Fruit fly (Drosophila melanogaster) whole organism, embryonic: ENCODE results near the gene CG15528.

Source experiments
- B-H2 ChIP-seq: fragments of 200-800 bp; sonication (Bioruptor generic); optimal IDR thresholded peaks from 2 replicates; lab custom pipeline; 2018; ENCODE audit warnings: missing biosample characterization, mild to moderate bottlenecking, missing genetic modification characterization
- CG10209 ChIP-seq: fragments of 200-800 bp; sonication (Bioruptor generic); optimal IDR thresholded peaks from 3 replicates; lab custom pipeline; 2017; ENCODE audit warnings: missing biosample characterization, mild to moderate bottlenecking, missing genetic modification characterization, missing genetic modification reagents
- CG10321 ChIP-seq: fragments of 200-800 bp; sonication (Bioruptor generic); IDR thresholded peaks from 2 replicates; pipeline ENCODE4 v1.3.6; 2022; ENCODE audit warnings: missing biosample characterization, missing genetic modification characterization
- CG12236 ChIP-seq: fragments of 200-800 bp; sonication (Bioruptor generic); optimal IDR thresholded peaks from 2 replicates; lab custom pipeline; 2016; ENCODE audit warnings: missing biosample characterization, missing genetic modification characterization
- CG12299 ChIP-seq: fragments of 200-800 bp; sonication (Bioruptor generic); optimal IDR thresholded peaks from 2 replicates; lab custom pipeline; 2018; ENCODE audit warnings: missing biosample characterization, mild to moderate bottlenecking, missing genetic modification characterization
- CG13894 ChIP-seq: fragments of 200-800 bp; sonication (Bioruptor generic); optimal IDR thresholded peaks from 3 replicates; lab custom pipeline; 2018; ENCODE audit warnings: missing biosample characterization, mild to moderate bottlenecking, missing genetic modification characterization, moderate library complexity
- CG1792 ChIP-seq: fragments of 200-800 bp; sonication (Bioruptor generic); optimal IDR thresholded peaks from 2 replicates; lab custom pipeline; 2016; ENCODE audit warnings: missing biosample characterization, missing genetic modification characterization
- CG30403 ChIP-seq: fragments of 200-800 bp; sonication (Bioruptor generic); optimal IDR thresholded peaks from 3 replicates; lab custom pipeline; 2016; ENCODE audit warnings: missing biosample characterization, missing genetic modification characterization
- CG3407 ChIP-seq: fragments of 200-800 bp; sonication (Bioruptor generic); optimal IDR thresholded peaks from 2 replicates; lab custom pipeline; 2018; ENCODE audit warnings: missing biosample characterization, mild to moderate bottlenecking, missing genetic modification characterization
- CG3726 ChIP-seq: fragments of 200-800 bp; sonication (Bioruptor generic); IDR thresholded peaks from 3 replicates; pipeline ENCODE4, ENCODE4 v1.3.6; 2022; ENCODE audit warnings: missing biosample characterization, missing genetic modification characterization
- CG43689 ChIP-seq: fragments of 200-800 bp; sonication (Bioruptor generic); IDR thresholded peaks from 2 replicates; pipeline ENCODE4 v1.3.6; 2022; ENCODE audit warnings: missing biosample characterization, missing genetic modification characterization
- CG4820 ChIP-seq: fragments of 200-800 bp; sonication (Bioruptor generic); optimal IDR thresholded peaks from 3 replicates; lab custom pipeline; 2016; ENCODE audit warnings: missing biosample characterization, missing genetic modification characterization
- CG6654 ChIP-seq: fragments of 200-800 bp; sonication (Bioruptor generic); optimal IDR thresholded peaks from 2 replicates; lab custom pipeline; 2017; ENCODE audit warnings: missing biosample characterization, mild to moderate bottlenecking, missing genetic modification characterization
- CG6765 ChIP-seq: fragments of 200-800 bp; sonication (Bioruptor generic); optimal IDR thresholded peaks from 3 replicates; lab custom pipeline; 2017; ENCODE audit warnings: missing biosample characterization, mild to moderate bottlenecking, missing genetic modification characterization
- CG6854 ChIP-seq: fragments of 200-800 bp; sonication (Bioruptor generic); optimal IDR thresholded peaks from 3 replicates; lab custom pipeline; 2017; ENCODE audit warnings: missing biosample characterization, mild to moderate bottlenecking, missing genetic modification characterization
- CG7928 ChIP-seq: fragments of 200-800 bp; sonication (Bioruptor generic); optimal IDR thresholded peaks from 2 replicates; lab custom pipeline; 2017; ENCODE audit warnings: missing biosample characterization, mild to moderate bottlenecking, missing genetic modification characterization
- CG7987 ChIP-seq: fragments of 200-800 bp; sonication (Bioruptor generic); optimal IDR thresholded peaks from 2 replicates; lab custom pipeline; 2018; ENCODE audit warnings: missing biosample characterization, mild to moderate bottlenecking, missing genetic modification characterization, moderate library complexity
- CG9797 ChIP-seq: fragments of 200-800 bp; sonication (Bioruptor generic); optimal IDR thresholded peaks from 3 replicates; lab custom pipeline; 2018; ENCODE audit warnings: missing biosample characterization, mild to moderate bottlenecking, missing genetic modification characterization
- CoRest ChIP-seq: fragments of 200-800 bp; sonication (Bioruptor generic); optimal IDR thresholded peaks from 3 replicates; lab custom pipeline; 2018; ENCODE audit warnings: missing biosample characterization, mild to moderate bottlenecking, missing genetic modification characterization, moderate library complexity
- Dad ChIP-seq: fragments of 200-800 bp; sonication (Bioruptor generic); optimal IDR thresholded peaks from 3 replicates; lab custom pipeline; 2016; ENCODE audit warnings: missing biosample characterization, missing genetic modification characterization
- Dfd ChIP-seq, 2 experiments: fragments of >200 bp; optimal IDR thresholded peaks; 2 replicates each; lab custom pipeline; 2017; ENCODE audit warnings: missing biosample characterization in 2 of 2, missing genetic modification characterization in 2 of 2
- Dref ChIP-seq: fragments of 200-800 bp; sonication (Bioruptor generic); IDR thresholded peaks from 2 replicates; pipeline ENCODE4 v1.3.6; 2022; ENCODE audit warnings: missing biosample characterization, missing genetic modification characterization
- H2.0 ChIP-seq: fragments of 200-800 bp; sonication (Bioruptor generic); IDR thresholded peaks from 2 replicates; pipeline ENCODE4 v1.3.6; 2022; ENCODE audit warnings: missing biosample characterization, missing genetic modification characterization
- Hmr ChIP-seq: fragments of 200-800 bp; sonication (Bioruptor generic); optimal IDR thresholded peaks from 3 replicates; lab custom pipeline; 2017; ENCODE audit warnings: mild to moderate bottlenecking, missing biosample characterization, missing genetic modification reagents, missing genetic modification characterization
- Hsf ChIP-seq: fragments of 200-800 bp; sonication (Bioruptor generic); optimal IDR thresholded peaks from 3 replicates; lab custom pipeline; 2016; ENCODE audit warnings: missing biosample characterization, missing genetic modification characterization
- Med ChIP-seq: fragments of 200-800 bp; sonication (Bioruptor generic); peaks from one replicate; lab custom pipeline; 2016; ENCODE audit warnings: missing biosample characterization, missing genetic modification characterization, mild to moderate bottlenecking, inconsistent platforms, moderate library complexity
- Trl ChIP-seq, 3 experiments: fragments of >200 bp in 2 of 3; fragments of 200-800 bp in 1 of 3; sonication (Bioruptor generic) in 1 of 3; optimal IDR thresholded peaks; 2 replicates in 1 of 3; 3 replicates in 2 of 3; lab custom pipeline; 2016 to 2017; ENCODE audit warnings: missing biosample characterization in 1 of 3, missing genetic modification characterization in 1 of 3
- Usf ChIP-seq: fragments of 200-800 bp; sonication (Bioruptor generic); optimal IDR thresholded peaks from 2 replicates; lab custom pipeline; 2017; ENCODE audit warnings: missing genotype, missing biosample characterization, missing genetic modification characterization
- corto ChIP-seq: fragments of 200-800 bp; sonication (Bioruptor generic); optimal IDR thresholded peaks from 2 replicates; lab custom pipeline; 2016; ENCODE audit warnings: missing biosample characterization, mild to moderate bottlenecking, missing genetic modification characterization, moderate library complexity
- croc ChIP-seq: fragments of 200-800 bp; sonication (Bioruptor generic); conservative IDR thresholded peaks from 3 replicates; pipeline ENCODE4 v1.3.6; 2022; ENCODE audit warnings: missing biosample characterization, missing genetic modification characterization
- exex ChIP-seq: fragments of 200-800 bp; sonication (Bioruptor generic); optimal IDR thresholded peaks from 4 replicates; lab custom pipeline; 2018; ENCODE audit warnings: missing biosample characterization, mild to moderate bottlenecking, missing genetic modification characterization, moderate library complexity
- fd96Cb ChIP-seq: fragments of 200-800 bp; sonication (Bioruptor generic); optimal IDR thresholded peaks from 2 replicates; lab custom pipeline; 2018; ENCODE audit warnings: missing biosample characterization, mild to moderate bottlenecking, missing genetic modification characterization, moderate library complexity
- gsb ChIP-seq: fragments of 200-800 bp; sonication (Bioruptor generic); IDR thresholded peaks from 2 replicates; pipeline ENCODE4 v1.3.6; 2022; ENCODE audit warnings: missing biosample characterization, missing genetic modification characterization
- hb ChIP-seq: fragments of 200-800 bp; sonication (Bioruptor generic); IDR thresholded peaks from 3 replicates; pipeline ENCODE4 v1.3.6; 2022; ENCODE audit warnings: missing biosample characterization, missing genetic modification characterization; ENCODE audit not compliant: partially characterized antibody
- ind ChIP-seq: fragments of 200-800 bp; sonication (Bioruptor generic); optimal IDR thresholded peaks from 3 replicates; lab custom pipeline; 2016; ENCODE audit warnings: missing biosample characterization, missing genetic modification characterization
- klu ChIP-seq: fragments of 200-800 bp; sonication (Bioruptor generic); IDR thresholded peaks from 2 replicates; pipeline ENCODE4 v1.3.6; 2022; ENCODE audit warnings: missing biosample characterization, missing genetic modification characterization
- lmd ChIP-seq: fragments of 200-800 bp; sonication (Bioruptor generic); IDR thresholded peaks from 2 replicates; pipeline ENCODE4 v1.3.6; 2022; ENCODE audit warnings: missing biosample characterization, missing genetic modification characterization
- prd ChIP-seq, 3 experiments: fragments of >200 bp in 2 of 3; fragments of 200-800 bp in 1 of 3; sonication (Bioruptor generic) in 1 of 3; optimal IDR thresholded peaks in 2 of 3; IDR thresholded peaks in 1 of 3; 2 replicates in 2 of 3; 3 replicates in 1 of 3; pipeline versions ENCODE4 v1.3.6 to Lab custom; 2017 to 2022; ENCODE audit warnings: missing biosample characterization in 1 of 3, missing genetic modification characterization in 1 of 3
- pros ChIP-seq: fragments of 200-800 bp; sonication (Bioruptor generic); optimal IDR thresholded peaks from 3 replicates; lab custom pipeline; 2019; ENCODE audit warnings: missing biosample characterization, mild to moderate bottlenecking, missing genetic modification characterization, moderate library complexity
- pum ChIP-seq: fragments of 200-800 bp; sonication (Bioruptor generic); optimal IDR thresholded peaks from 2 replicates; lab custom pipeline; 2016; ENCODE audit warnings: missing biosample characterization, missing genetic modification characterization
- pzg ChIP-seq: fragments of 200-800 bp; sonication (Bioruptor generic); optimal IDR thresholded peaks from 3 replicates; lab custom pipeline; 2018; ENCODE audit warnings: missing biosample characterization, mild to moderate bottlenecking, missing genetic modification characterization, moderate library complexity
- rib ChIP-seq: fragments of 200-800 bp; sonication (Bioruptor generic); IDR thresholded peaks from 2 replicates; pipeline ENCODE4 v1.3.6; 2022; ENCODE audit warnings: missing biosample characterization, missing genetic modification characterization
- sc ChIP-seq, 3 experiments: fragments of >200 bp in 2 of 3; fragments of 200-800 bp in 1 of 3; sonication (Bioruptor generic) in 1 of 3; optimal IDR thresholded peaks; 2 replicates in 2 of 3; 3 replicates in 1 of 3; lab custom pipeline; 2017; ENCODE audit warnings: mild to moderate bottlenecking in 1 of 3, missing biosample characterization in 1 of 3, missing genetic modification characterization in 1 of 3, missing genetic modification reagents in 1 of 3
- slou ChIP-seq: fragments of 200-800 bp; sonication (Bioruptor generic); optimal IDR thresholded peaks from 3 replicates; lab custom pipeline; 2016; ENCODE audit warnings: missing biosample characterization, missing genetic modification characterization
- slp2 ChIP-seq: fragments of 200-800 bp; sonication (Bioruptor generic); optimal IDR thresholded peaks from 2 replicates; lab custom pipeline; 2016; ENCODE audit warnings: missing biosample characterization, missing genetic modification characterization
- sqz ChIP-seq: fragments of 200-800 bp; sonication (Bioruptor generic); optimal IDR thresholded peaks from 3 replicates; lab custom pipeline; 2018; ENCODE audit warnings: missing biosample characterization, mild to moderate bottlenecking, missing genetic modification characterization
- tgo ChIP-seq: fragments of 200-800 bp; sonication (Bioruptor generic); IDR thresholded peaks from 3 replicates; pipeline ENCODE4 v1.3.6; 2022; ENCODE audit warnings: missing biosample characterization, missing genetic modification characterization
- trh ChIP-seq: fragments of 200-800 bp; sonication (Bioruptor generic); optimal IDR thresholded peaks from 2 replicates; lab custom pipeline; 2016; ENCODE audit warnings: missing biosample characterization, missing genetic modification characterization
- usp ChIP-seq: fragments of >200 bp; optimal IDR thresholded peaks from 2 replicates; lab custom pipeline; 2017; ENCODE audit warnings: missing biosample characterization, missing genetic modification characterization
- yki ChIP-seq: fragments of >200 bp; optimal IDR thresholded peaks from 3 replicates; lab custom pipeline; 2018

Gene CG15528

DNA sequence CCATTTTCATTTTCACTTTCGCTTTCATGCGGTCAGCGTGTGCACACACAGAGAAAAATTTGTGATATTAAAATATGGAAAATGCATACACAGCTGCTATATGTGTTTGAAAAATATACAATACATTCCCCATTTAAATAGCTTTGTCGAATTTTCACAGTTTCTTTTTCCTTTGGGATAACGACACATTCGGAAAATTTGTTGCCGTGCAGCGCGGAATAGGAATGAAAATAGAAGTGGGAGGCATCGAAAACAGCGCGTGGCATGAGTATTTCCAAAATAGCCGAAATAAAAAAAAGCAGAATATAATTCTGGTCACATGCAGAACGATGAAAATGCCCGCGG lies 40.8 kb upstream of the CG15528 start (continued):
- TF ChIP-seq prd (optimal IDR thresholded peaks at IDR 0.05; lab: Kevin White, UChicago) (no peak), prd (GFP tag; IDR thresholded peaks at IDR 0.05; lab: Robert Waterston, UW) (peak; percentile 91), CG3407 (GFP tag; lab: Kevin White, UChicago) (peak; percentile 71), B-H2 (peak; percentile 72), exex (tag; lab: Kevin White, UChicago) (peak; percentile 48), slou (no peak), sqz (peak; percentile 17), CoRest (peak; percentile 87), croc (peak; percentile 60; the same call in 2 of the 3 replicates), klu (peak; percentile 76), pzg (GFP tag; lab: Kevin White, UChicago) (peak; percentile 4), rib (peak; percentile 58), ind (GFP tag; lab: Kevin White, UChicago) (peak; percentile 87), CG9797 (GFP tag; lab: Kevin White, UChicago) (no peak), Dad (GFP tag; lab: Kevin White, UChicago) (peak; percentile 88), yki (lab: Kevin White, UChicago) (no peak), CG43689 (peak; percentile 73), CG12236 (GFP tag; lab: Kevin White, UChicago) (peak; percentile 73), Usf (GFP tag; lab: Kevin White, UChicago) (peak; percentile 12), CG7987 (GFP tag; lab: Kevin White, UChicago) (peak; percentile 92), pros (no peak), sc (optimal IDR thresholded peaks at IDR 0.05; lab: Kevin White, UChicago) (no peak), sc (GFP tag; optimal IDR thresholded peaks at IDR 0.05; lab: Kevin White, UChicago) (peak; percentile 43), CG6765 (GFP tag; lab: Kevin White, UChicago) (peak; percentile 48), CG10321 (GFP tag; lab: Robert Waterston, UW) (peak; percentile 47; the same call in 1 of the 2 replicates), corto (no peak), Dfd (GFP tag; optimal IDR thresholded peaks at IDR 0.05; lab: Kevin White, UChicago) (no peak), CG30403 (GFP tag; lab: Kevin White, UChicago) (peak; percentile 90), tgo (GFP tag; lab: Robert Waterston, UW) (peak; percentile 79), CG10209 (peak; percentile 80), hb (GFP tag; lab: Robert Waterston, UW) (no peak), CG6654 (peak; percentile 55), CG7928 (GFP tag; lab: Kevin White, UChicago) (peak; percentile 54), usp (GFP tag; lab: Kevin White, UChicago) (no peak), Hmr (peak; percentile 89), pum (GFP tag; lab: Kevin White, UChicago) (peak; percentile 82), CG3726 (GFP tag; lab: Robert Waterston, UW) (peak; percentile 75; the same call in 2 of the 3 replicates), CG13894 (tag; lab: Kevin White, UChicago) (peak; percentile 80), Hsf (peak; percentile 88), CG6854 (GFP tag; lab: Kevin White, UChicago) (peak; percentile 69), CG4820 (peak; percentile 71), gsb (GFP tag; lab: Robert Waterston, UW) (peak; percentile 80), lmd (GFP tag; lab: Robert Waterston, UW) (peak; percentile 90), Dref (GFP tag; lab: Robert Waterston, UW) (peak; percentile 33; the same call in 1 of the 2 replicates), Med (GFP tag; lab: Kevin White, UChicago) (peak; percentile 98), CG1792 (GFP tag; lab: Kevin White, UChicago) (peak; percentile 70), slp2 (peak; percentile 64), trh (GFP tag; lab: Kevin White, UChicago) (peak; percentile 3), fd96Cb (tag; lab: Kevin White, UChicago) (peak; percentile 85), H2.0 (GFP tag; lab: Robert Waterston, UW) (peak; percentile 72), CG12299 (tag; lab: Kevin White, UChicago) (peak; percentile 81), Trl (optimal IDR thresholded peaks at IDR 0.05; lab: Kevin White, UChicago) (no peak), Trl (GFP tag; optimal IDR thresholded peaks at IDR 0.05; lab: Kevin White, UChicago) (peak; percentile 86)
